Worm (Caenorhabditis elegans): Measurements from ENCODE around the gene let-721.
A peak's percentile ranks its signal among the peaks of the same experiment; 100 is the strongest.

Gene let-721

DNA sequence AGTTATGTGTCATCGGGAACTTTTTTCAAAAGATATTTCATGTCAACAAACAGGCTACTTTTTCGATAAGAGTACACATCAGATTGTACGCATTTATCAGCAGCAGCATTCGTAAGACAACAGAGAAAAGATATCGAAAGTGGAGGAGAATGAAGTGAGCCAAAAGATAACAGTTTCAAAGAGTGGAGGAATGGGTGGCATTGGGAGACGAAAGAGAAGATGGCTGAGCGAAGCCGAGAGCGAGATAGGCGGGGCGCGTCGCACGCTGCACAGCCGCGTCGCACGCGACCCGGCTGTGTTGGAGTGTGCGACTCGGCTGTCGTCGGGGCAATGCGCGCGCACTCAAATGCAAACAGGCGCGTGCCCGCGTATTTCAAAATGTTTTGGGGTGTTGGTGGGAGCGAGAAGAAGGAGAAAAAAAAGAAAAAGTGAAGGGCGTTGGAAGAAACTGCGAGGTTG is 17.4 kb upstream of the let-721 start (continued):
- peak; percentile 57 for TF ChIP-seq mep-1 (tag; optimal IDR thresholded peaks at IDR 0.05)
- no peak for TF ChIP-seq sptf-1 (tag; optimal IDR thresholded peaks at IDR 0.05)
- peak; percentile 78 for TF ChIP-seq C16A3.4 (tag; optimal IDR thresholded peaks at IDR 0.05)
- peak; percentile 96 for TF ChIP-seq elt-2 (tag; optimal IDR thresholded peaks at IDR 0.05)
- no peak for TF ChIP-seq ceh-63 (GFP tag; optimal IDR thresholded peaks at IDR 0.05)
- TF ChIP-seq mab-9 (GFP tag; IDR thresholded peaks at IDR 0.05), result peak; percentile 71
- peak; percentile 94 for TF ChIP-seq nhr-71 (tag; optimal IDR thresholded peaks at IDR 0.05)
- no peak for TF ChIP-seq sox-4 (tag; optimal IDR thresholded peaks at IDR 0.05)
- TF ChIP-seq Y116A8C.19 (tag; optimal IDR thresholded peaks at IDR 0.05; ENCODE audit: borderline replicate concordance), result no peak
- peak; percentile 85 for TF ChIP-seq lin-13 (GFP tag; optimal IDR thresholded peaks at IDR 0.05)
- TF ChIP-seq swsn-7 (tag; optimal IDR thresholded peaks at IDR 0.05), result peak; percentile 91
- peak; percentile 82 for TF ChIP-seq rnt-1 (tag; optimal IDR thresholded peaks at IDR 0.05)
- TF ChIP-seq isw-1 (GFP tag; IDR thresholded peaks at IDR 0.05), result peak; percentile 74
- peak; percentile 66 for TF ChIP-seq egl-13 (tag; optimal IDR thresholded peaks at IDR 0.05)
- peak; percentile 78 to 83 (median 78) for TF ChIP-seq dpl-1 (GFP tag; optimal IDR thresholded peaks at IDR 0.05)
- TF ChIP-seq unc-98 (GFP tag; IDR thresholded peaks at IDR 0.05), result peak; percentile 42; the same call in 1 of the 2 replicates
- no peak for TF ChIP-seq nhr-11 (tag; optimal IDR thresholded peaks at IDR 0.05)
- peak; percentile 69 for TF ChIP-seq pax-3 (tag; optimal IDR thresholded peaks at IDR 0.05)
- peak in 1 of 2 experiments; percentile 66 for TF ChIP-seq ztf-11 (tag; optimal IDR thresholded peaks at IDR 0.05)
- peak; percentile 50 for TF ChIP-seq nhr-77 (tag; optimal IDR thresholded peaks at IDR 0.05)
- TF ChIP-seq fos-1 (tag; optimal IDR thresholded peaks at IDR 0.05), result no peak
- TF ChIP-seq hpl-2 (GFP tag; optimal IDR thresholded peaks at IDR 0.05), result no peak
- no peak for TF ChIP-seq lin-39 (tag; optimal IDR thresholded peaks at IDR 0.05)
- TF ChIP-seq nhr-28 (tag; optimal IDR thresholded peaks at IDR 0.05), result no peak
- peak; percentile 79 to 83 for TF ChIP-seq lin-35 (GFP tag; optimal IDR thresholded peaks at IDR 0.05)
- peak; percentile 82 for TF ChIP-seq blmp-1 (tag; optimal IDR thresholded peaks at IDR 0.05)
- TF ChIP-seq grh-1 (GFP tag; IDR thresholded peaks at IDR 0.05), result peak; percentile 58
- TF ChIP-seq nhr-19 (GFP tag; conservative IDR thresholded peaks at IDR 0.05), result peak; percentile 91
- TF ChIP-seq fkh-4 (tag; optimal IDR thresholded peaks at IDR 0.05; ENCODE audit: borderline replicate concordance), result peak; percentile 15
- peak; percentile 11 for TF ChIP-seq C04F5.9 (tag; optimal IDR thresholded peaks at IDR 0.05)
- TF ChIP-seq xbp-1 (tag; optimal IDR thresholded peaks at IDR 0.05), result peak; percentile 82
- TF ChIP-seq alr-1 (tag; optimal IDR thresholded peaks at IDR 0.05; ENCODE audit: borderline replicate concordance), result no peak
- TF ChIP-seq hlh-4 (tag; optimal IDR thresholded peaks at IDR 0.05), result no peak
- TF ChIP-seq ama-1 (optimal IDR thresholded peaks at IDR 0.05), result no peak
- peak; percentile 68 for TF ChIP-seq unc-130 (tag; optimal IDR thresholded peaks at IDR 0.05)
- TF ChIP-seq fkh-10 (GFP tag; optimal IDR thresholded peaks at IDR 0.05), result peak; percentile 57
- TF ChIP-seq nhr-84 (tag; optimal IDR thresholded peaks at IDR 0.05), result no peak
- no peak for TF ChIP-seq tlp-1 (tag; optimal IDR thresholded peaks at IDR 0.05)
- TF ChIP-seq aly-2 (tag; optimal IDR thresholded peaks at IDR 0.05), result no peak
- no peak for TF ChIP-seq vab-15 (tag; optimal IDR thresholded peaks at IDR 0.05)
- no peak for TF ChIP-seq lir-3 (tag; optimal IDR thresholded peaks at IDR 0.05; ENCODE audit: poor library complexity)
- peak; percentile 73 for TF ChIP-seq mef-2 (tag; optimal IDR thresholded peaks at IDR 0.05)
- TF ChIP-seq snpc-4 (tag; optimal IDR thresholded peaks at IDR 0.05), result peak; percentile 49
- TF ChIP-seq nhr-237 (tag; optimal IDR thresholded peaks at IDR 0.05), result peak; percentile 6

DNA sequence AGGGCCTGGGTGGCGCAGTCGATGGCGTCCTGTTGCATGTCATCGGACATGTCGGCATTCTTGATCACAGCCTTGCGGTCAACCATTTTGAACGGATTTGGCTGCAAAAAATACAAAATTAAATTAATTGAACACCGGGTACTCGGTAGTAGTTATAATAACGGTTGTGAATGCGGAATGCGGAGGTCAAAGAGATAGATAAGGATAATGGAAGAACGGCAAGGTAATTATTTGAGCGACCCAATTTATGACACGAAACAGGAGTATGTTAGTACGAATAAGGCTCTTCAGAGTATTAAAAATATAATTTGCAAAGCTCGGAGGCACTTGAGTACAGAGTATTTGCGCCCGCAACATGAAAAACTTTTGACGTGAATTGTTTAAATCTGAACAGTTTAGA is 17.0 kb upstream of the let-721 start, which contains the start of gene dlc-1:
Gene dlc-1 (minus strand): TSS at position 101 of the 400 bp plus-strand sequence.
- TF ChIP-seq fos-1 (tag; optimal IDR thresholded peaks at IDR 0.05), result no peak
- no peak for TF ChIP-seq swsn-7 (tag; optimal IDR thresholded peaks at IDR 0.05)
- no peak for TF ChIP-seq ets-5 (GFP tag; IDR thresholded peaks at IDR 0.05)
- TF ChIP-seq efl-1 (optimal IDR thresholded peaks at IDR 0.05), result no peak
- TF ChIP-seq efl-1 (GFP tag; optimal IDR thresholded peaks at IDR 0.05 in 1 of 2), result peak in 1 of 2 experiments; percentile 57
- TF ChIP-seq irx-1 (tag; optimal IDR thresholded peaks at IDR 0.05), result no peak
- TF ChIP-seq mdl-1 (tag; optimal IDR thresholded peaks at IDR 0.05), result no peak
- TF ChIP-seq pqm-1 (tag; optimal IDR thresholded peaks at IDR 0.05), result no peak

All from whole organism, L1 larva.